Worm (Caenorhabditis elegans) whole organism, L4/young adult: ENCODE data around the gene hsp-12.6.

Experiments
- W03F9.2 ChIP-seq: fragments of 150-350 bp; optimal IDR thresholded peaks from 2 replicates; lab custom pipeline; 2014; ENCODE audit warnings: missing biosample characterization, missing genetic modification characterization
- dao-5 ChIP-seq: sonication (generic microtip); optimal IDR thresholded peaks from 2 replicates; lab custom pipeline; 2016; ENCODE audit warnings: missing genotype, missing genetic modification characterization, moderate library complexity, missing compliant biosample characterization
- him-1 ChIP-seq: sonication (generic microtip); optimal IDR thresholded peaks from 2 replicates; lab custom pipeline; 2016; ENCODE audit warnings: missing genotype, missing genetic modification reagents, missing genetic modification characterization, missing compliant biosample characterization

- no peak for TF ChIP-seq him-1
- TF ChIP-seq W03F9.2 (tag; lab: Kevin White, UChicago) = no peak
- no peak for TF ChIP-seq dao-5 (tag; lab: Kevin White, UChicago)
Measured at ce11 chrIV:9397278-9397677, 49.8 kb downstream of the hsp-12.6 start, which contains the start of gene F56D5.3.
